Fruit fly (Drosophila melanogaster) Kc167 (cell line): ENCODE data around the gene Trm7-34.

ENCODE experiments used
- Myc ChIP-seq: fragments of >200 bp; optimal IDR thresholded peaks from 2 replicates; lab custom pipeline; 2017; ENCODE audit warnings: missing external identifiers
- Sin3A ChIP-seq: fragments of >200 bp; optimal IDR thresholded peaks from 2 replicates; lab custom pipeline; 2018; ENCODE audit warnings: missing external identifiers
- h ChIP-seq: fragments of >200 bp; optimal IDR thresholded peaks from 3 replicates; lab custom pipeline; 2018; ENCODE audit warnings: missing external identifiers
- insv ChIP-seq: fragments of >200 bp; optimal IDR thresholded peaks from 3 replicates; lab custom pipeline; 2018; ENCODE audit warnings: missing external identifiers
- psq ChIP-seq: fragments of >200 bp; optimal IDR thresholded peaks from 2 replicates; lab custom pipeline; 2017; ENCODE audit warnings: missing external identifiers
- ttk ChIP-seq: sonication (Bioruptor generic); optimal IDR thresholded peaks from 2 replicates; lab custom pipeline; 2017; ENCODE audit warnings: missing external identifiers

Gene Trm7-34

dm6 chr3R:21102477-21102876, 31.2 kb downstream of the Trm7-34 start:
- TF ChIP-seq insv: no peak
- TF ChIP-seq psq (lab: Kevin White, UChicago): no peak
- no peak for TF ChIP-seq Myc (lab: Kevin White, UChicago)
- TF ChIP-seq h: no peak
- no peak for TF ChIP-seq ttk (lab: Kevin White, UChicago)
- TF ChIP-seq Sin3A (lab: Kevin White, UChicago): no peak

dm6 chr3R:21101453-21102214, 32.0 kb downstream of the Trm7-34 start, which contains the start of the genes CG7044 and Tbc1d22:
CG7044 (minus strand) TSS chr3R:21101718.
Tbc1d22 (plus strand) TSS chr3R:21102199.
- no peak for TF ChIP-seq h
- TF ChIP-seq Sin3A (lab: Kevin White, UChicago): peak; percentile 87

- TF ChIP-seq insv: no peak
- TF ChIP-seq psq (lab: Kevin White, UChicago): no peak
- no peak for TF ChIP-seq Sin3A (lab: Kevin White, UChicago)
- TF ChIP-seq h: no peak
- TF ChIP-seq ttk (lab: Kevin White, UChicago): no peak
Measured at dm6 chr3R:21097631-21098117, 36.0 kb downstream of the Trm7-34 start, which contains the start of gene RhoGAP93B. RhoGAP93B (minus strand) TSS chr3R:21097827.

dm6 chr3R:21097160-21097559, 36.5 kb downstream of the Trm7-34 start:
- no peak for TF ChIP-seq Myc (lab: Kevin White, UChicago)
- TF ChIP-seq Sin3A (lab: Kevin White, UChicago): no peak
- no peak for TF ChIP-seq insv
- no peak for TF ChIP-seq ttk (lab: Kevin White, UChicago)
- no peak for TF ChIP-seq psq (lab: Kevin White, UChicago)
- TF ChIP-seq h: no peak

dm6 chr3R:21096532-21097143, 37.0 kb downstream of the Trm7-34 start:
- no peak for TF ChIP-seq Myc (lab: Kevin White, UChicago)
- TF ChIP-seq ttk (lab: Kevin White, UChicago): no peak
- TF ChIP-seq insv: no peak

dm6 chr3R:21094292-21094691, 39.4 kb downstream of the Trm7-34 start:
- TF ChIP-seq h: no peak
- TF ChIP-seq Sin3A (lab: Kevin White, UChicago): no peak
- no peak for TF ChIP-seq insv
- no peak for TF ChIP-seq psq (lab: Kevin White, UChicago)
- TF ChIP-seq ttk (lab: Kevin White, UChicago): no peak
- TF ChIP-seq Myc (lab: Kevin White, UChicago): no peak

- TF ChIP-seq h (no peak), psq (lab: Kevin White, UChicago) (no peak), ttk (lab: Kevin White, UChicago) (no peak), Myc (lab: Kevin White, UChicago) (no peak), insv (no peak), Sin3A (lab: Kevin White, UChicago) (no peak)
Measured at dm6 chr3R:21092829-21093228, 40.9 kb downstream of the Trm7-34 start.

- no peak for TF ChIP-seq h
- TF ChIP-seq Sin3A (lab: Kevin White, UChicago): no peak
- no peak for TF ChIP-seq Myc (lab: Kevin White, UChicago)
- no peak for TF ChIP-seq psq (lab: Kevin White, UChicago)
- no peak for TF ChIP-seq insv
- no peak for TF ChIP-seq ttk (lab: Kevin White, UChicago)
Measured at dm6 chr3R:21092036-21092435, 41.6 kb downstream of the Trm7-34 start.

dm6 chr3R:21091500-21091899, 42.2 kb downstream of the Trm7-34 start:
- TF ChIP-seq psq (lab: Kevin White, UChicago): no peak
- TF ChIP-seq insv: no peak
- no peak for TF ChIP-seq h
- no peak for TF ChIP-seq ttk (lab: Kevin White, UChicago)
- no peak for TF ChIP-seq Myc (lab: Kevin White, UChicago)
- TF ChIP-seq Sin3A (lab: Kevin White, UChicago): no peak

dm6 chr3R:21090230-21091021, 43.3 kb downstream of the Trm7-34 start:
- no peak for TF ChIP-seq insv
- no peak for TF ChIP-seq Myc (lab: Kevin White, UChicago)
- no peak for TF ChIP-seq psq (lab: Kevin White, UChicago)
- TF ChIP-seq ttk (lab: Kevin White, UChicago): no peak
- no peak for TF ChIP-seq h
- no peak for TF ChIP-seq Sin3A (lab: Kevin White, UChicago)

- TF ChIP-seq ttk (lab: Kevin White, UChicago) (no peak), insv (no peak)
Measured at dm6 chr3R:21089416-21089815, 44.3 kb downstream of the Trm7-34 start.

dm6 chr3R:21084979-21085378, 48.7 kb downstream of the Trm7-34 start:
- TF ChIP-seq h (no peak), Sin3A (lab: Kevin White, UChicago) (no peak), insv (no peak), psq (lab: Kevin White, UChicago) (no peak), Myc (lab: Kevin White, UChicago) (no peak), ttk (lab: Kevin White, UChicago) (no peak)
